Worm (Caenorhabditis elegans) whole organism, L3 larva: Measurements from ENCODE around the gene plc-1.

Experiments
- R02D3.7 ChIP-seq: fragments of 150-350 bp; optimal IDR thresholded peaks from 2 replicates; lab custom pipeline; 2014; ENCODE audit warnings: missing biosample characterization, missing genetic modification characterization
- ZK546.5 ChIP-seq: sonication (generic microtip); optimal IDR thresholded peaks from 2 replicates; lab custom pipeline; 2017; ENCODE audit warnings: missing biosample characterization, missing genetic modification characterization
- ama-1 ChIP-seq: fragments of 150-350 bp; optimal IDR thresholded peaks from 2 replicates; lab custom pipeline; 2018
- ceh-16 ChIP-seq: sonication (generic microtip); optimal IDR thresholded peaks from 2 replicates; lab custom pipeline; 2017; ENCODE audit warnings: missing biosample characterization, missing genetic modification characterization
- ceh-82 ChIP-seq: fragments of 150-350 bp; optimal IDR thresholded peaks from 2 replicates; lab custom pipeline; 2014; ENCODE audit warnings: missing biosample characterization, missing genetic modification characterization
- daf-12 ChIP-seq: fragments of 150-350 bp; optimal IDR thresholded peaks from 2 replicates; lab custom pipeline; 2014; ENCODE audit warnings: missing biosample characterization, missing genetic modification reagents, missing genetic modification characterization
- egl-27 ChIP-seq: sonication (generic microtip); optimal IDR thresholded peaks from 4 replicates; lab custom pipeline; 2017; ENCODE audit warnings: missing biosample characterization, missing genetic modification reagents, missing genetic modification characterization
- egl-5 ChIP-seq: fragments of 150-350 bp; optimal IDR thresholded peaks from 2 replicates; lab custom pipeline; 2017; ENCODE audit warnings: missing biosample characterization, missing genetic modification reagents, missing genetic modification characterization, inconsistent platforms
- elt-2 ChIP-seq: sonication (generic microtip); optimal IDR thresholded peaks from 2 replicates; lab custom pipeline; 2016; ENCODE audit warnings: missing genetic modification reagents, mild to moderate bottlenecking, missing genetic modification characterization, missing compliant biosample characterization
- eor-1 ChIP-seq, 2 experiments: fragments of 150-350 bp; optimal IDR thresholded peaks; 2 replicates each; lab custom pipeline; 2014 to 2018; ENCODE audit warnings: missing biosample characterization in 2 of 2, missing genetic modification characterization in 2 of 2
- fkh-10 ChIP-seq: sonication (generic microtip); optimal IDR thresholded peaks from 2 replicates; lab custom pipeline; 2017; ENCODE audit warnings: missing biosample characterization, missing genetic modification reagents, missing genetic modification characterization
- fos-1 ChIP-seq: fragments of 150-350 bp; optimal IDR thresholded peaks from 2 replicates; lab custom pipeline; 2014; ENCODE audit warnings: missing biosample characterization, missing genetic modification characterization
- hmg-11 ChIP-seq: sonication (generic microtip); optimal IDR thresholded peaks from 2 replicates; lab custom pipeline; 2016; ENCODE audit warnings: missing genetic modification characterization, missing compliant biosample characterization
- jun-1 ChIP-seq: fragments of 150-350 bp; optimal IDR thresholded peaks from 2 replicates; lab custom pipeline; 2014; ENCODE audit warnings: missing biosample characterization, missing genetic modification reagents, missing genetic modification characterization
- lin-15B ChIP-seq: fragments of 150-350 bp; optimal IDR thresholded peaks from 2 replicates; lab custom pipeline; 2014; ENCODE audit warnings: missing biosample characterization, missing genetic modification characterization
- lsy-12 ChIP-seq: sonication (generic microtip); optimal IDR thresholded peaks from 2 replicates; lab custom pipeline; 2016; ENCODE audit warnings: mild to moderate bottlenecking, missing genetic modification characterization, missing compliant biosample characterization
- mml-1 ChIP-seq: fragments of 150-350 bp; sonication (generic microtip); optimal IDR thresholded peaks from 3 replicates; lab custom pipeline; 2014; ENCODE audit warnings: missing biosample characterization, missing genetic modification characterization
- nfya-1 ChIP-seq: sonication (generic microtip); optimal IDR thresholded peaks from 2 replicates; lab custom pipeline; 2017; ENCODE audit warnings: missing genetic modification characterization, mild to moderate bottlenecking, missing compliant biosample characterization, antibody characterized with exemption, moderate library complexity; ENCODE audit not compliant: insufficient read depth
- nhr-11 ChIP-seq: fragments of 150-350 bp; optimal IDR thresholded peaks from 2 replicates; lab custom pipeline; 2014; ENCODE audit warnings: missing biosample characterization, missing genetic modification characterization
- nhr-12 ChIP-seq: fragments of 150-350 bp; optimal IDR thresholded peaks from 2 replicates; lab custom pipeline; 2014; ENCODE audit warnings: missing biosample characterization, missing genetic modification characterization
- nhr-23 ChIP-seq: fragments of 150-350 bp; optimal IDR thresholded peaks from 2 replicates; lab custom pipeline; 2014; ENCODE audit warnings: missing biosample characterization, missing genetic modification reagents, missing genetic modification characterization
- nhr-25 ChIP-seq: sonication (generic microtip); optimal IDR thresholded peaks from 2 replicates; lab custom pipeline; 2017; ENCODE audit warnings: missing biosample characterization, missing genetic modification characterization
- nhr-28 ChIP-seq: fragments of 150-350 bp; optimal IDR thresholded peaks from 2 replicates; lab custom pipeline; 2014; ENCODE audit warnings: missing biosample characterization, missing genetic modification characterization
- nhr-43 ChIP-seq: sonication (generic microtip); optimal IDR thresholded peaks from 2 replicates; lab custom pipeline; 2016; ENCODE audit warnings: mild to moderate bottlenecking, missing genetic modification characterization, missing compliant biosample characterization; ENCODE audit not compliant: poor library complexity, severe bottlenecking
- nhr-67 ChIP-seq: fragments of 150-350 bp; optimal IDR thresholded peaks from 2 replicates; lab custom pipeline; 2014; ENCODE audit warnings: missing biosample characterization, missing genetic modification characterization
- nhr-76 ChIP-seq: fragments of 150-350 bp; sonication (generic microtip); optimal IDR thresholded peaks from 5 replicates; lab custom pipeline; 2014; ENCODE audit warnings: missing biosample characterization, missing genetic modification characterization
- pha-4 ChIP-seq: fragments of 150-350 bp; optimal IDR thresholded peaks from 2 replicates; lab custom pipeline; 2014; ENCODE audit warnings: missing biosample characterization, missing genetic modification reagents, missing genetic modification characterization
- sea-2 ChIP-seq: fragments of 150-350 bp; sonication (generic microtip); optimal IDR thresholded peaks from 4 replicates; lab custom pipeline; 2014; ENCODE audit warnings: missing biosample characterization, missing genetic modification reagents, missing genetic modification characterization
- snpc-4 ChIP-seq: fragments of 150-350 bp; optimal IDR thresholded peaks from 2 replicates; lab custom pipeline; 2014; ENCODE audit warnings: missing biosample characterization, missing genetic modification characterization
- tbx-2 ChIP-seq: sonication (generic microtip); optimal IDR thresholded peaks from 2 replicates; lab custom pipeline; 2016; ENCODE audit warnings: mild to moderate bottlenecking, missing genetic modification characterization, missing compliant biosample characterization
- unc-62 ChIP-seq: fragments of 150-350 bp; sonication (generic microtip); optimal IDR thresholded peaks from 4 replicates; lab custom pipeline; 2014; ENCODE audit warnings: missing biosample characterization, missing genetic modification reagents, missing genetic modification characterization
- zag-1 ChIP-seq: fragments of 150-350 bp; optimal IDR thresholded peaks from 2 replicates; lab custom pipeline; 2014; ENCODE audit warnings: missing biosample characterization, missing genetic modification characterization
- ztf-11 ChIP-seq: fragments of 150-350 bp; optimal IDR thresholded peaks from 2 replicates; lab custom pipeline; 2014; ENCODE audit warnings: missing biosample characterization, missing genetic modification characterization

The plc-1 gene

ce11 chrX:10846898-10847297 lies 8.4 kb upstream of the plc-1 start:
- TF ChIP-seq pha-4 (tag; lab: Kevin White, UChicago) = no peak
- no peak for TF ChIP-seq ceh-16 (tag; lab: Kevin White, UChicago)
- no peak for TF ChIP-seq eor-1 (tag; optimal IDR thresholded peaks at IDR 0.05; lab: Kevin White, UChicago)
- TF ChIP-seq tbx-2 = no peak
- TF ChIP-seq nhr-23 (tag; lab: Kevin White, UChicago) = no peak
- no peak for TF ChIP-seq hmg-11 (tag; lab: Kevin White, UChicago)
- TF ChIP-seq nhr-12 (tag; lab: Kevin White, UChicago) = no peak
- TF ChIP-seq nhr-11 = no peak
- TF ChIP-seq sea-2 (GFP tag; lab: Kevin White, UChicago) = no peak
- TF ChIP-seq mml-1 (tag; lab: Kevin White, UChicago) = no peak
- no peak for TF ChIP-seq nhr-25
- TF ChIP-seq egl-27 = no peak

- TF ChIP-seq fkh-10 = no peak
- no peak for TF ChIP-seq hmg-11 (tag; lab: Kevin White, UChicago)
- TF ChIP-seq R02D3.7 (tag; lab: Kevin White, UChicago) = no peak
- no peak for TF ChIP-seq nhr-76 (tag; lab: Kevin White, UChicago)
- no peak for TF ChIP-seq nhr-28 (tag; lab: Kevin White, UChicago)
- TF ChIP-seq nhr-67 (tag; lab: Kevin White, UChicago) = no peak
- no peak for TF ChIP-seq lsy-12 (tag; lab: Kevin White, UChicago)
- no peak for TF ChIP-seq nhr-43 (tag; lab: Kevin White, UChicago)
- TF ChIP-seq nhr-23 (tag; lab: Kevin White, UChicago) = no peak
Measured at ce11 chrX:10844602-10845354, 6.3 kb upstream of the plc-1 start, which contains the start of gene C05A9.2. Gene C05A9.2, minus strand, starts transcription at chrX:10844674.

DNA sequence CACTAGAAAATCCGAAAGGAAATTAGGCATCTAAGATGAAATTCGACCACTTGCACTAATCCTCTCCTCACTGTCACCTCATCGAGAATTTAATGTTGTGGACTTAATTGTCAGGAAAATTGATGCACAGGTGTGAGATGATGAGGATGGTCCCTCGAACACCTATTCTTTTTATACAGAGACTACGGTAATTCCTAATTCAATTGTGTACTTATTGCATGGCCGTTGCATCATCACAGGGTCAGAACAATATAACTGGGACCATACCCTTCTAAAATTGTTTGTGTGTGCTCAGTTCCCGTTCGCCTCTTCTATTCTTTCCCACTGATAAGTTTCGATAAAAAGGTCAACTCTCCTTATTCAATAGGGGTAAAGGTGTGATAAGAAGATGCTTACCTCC lies 5.7 kb upstream of the plc-1 start:
- TF ChIP-seq ceh-16 (tag; lab: Kevin White, UChicago) = no peak
- TF ChIP-seq fos-1 (tag; lab: Kevin White, UChicago) = no peak
- TF ChIP-seq elt-2 (tag; lab: Kevin White, UChicago) = peak; percentile 17
- no peak for TF ChIP-seq ZK546.5 (tag; lab: Kevin White, UChicago)

ce11 chrX:10837609-10838008 lies 841 bp downstream of the plc-1 start:
- TF ChIP-seq nhr-23 (tag; lab: Kevin White, UChicago) (no peak), lin-15B (tag; lab: Kevin White, UChicago) (no peak), ama-1 (lab: Kevin White, UChicago) (no peak), unc-62 (GFP tag; lab: Kevin White, UChicago) (no peak), egl-5 (no peak), ceh-16 (tag; lab: Kevin White, UChicago) (no peak), zag-1 (no peak), mml-1 (tag; lab: Kevin White, UChicago) (no peak), ztf-11 (tag; lab: Kevin White, UChicago) (no peak), tbx-2 (no peak), daf-12 (tag; lab: Kevin White, UChicago) (no peak)

ce11 chrX:10834568-10834967 lies 3.9 kb downstream of the plc-1 start:
- no peak for TF ChIP-seq jun-1 (tag; lab: Kevin White, UChicago)
- TF ChIP-seq snpc-4 (tag; lab: Kevin White, UChicago) = no peak
- TF ChIP-seq fos-1 (tag; lab: Kevin White, UChicago) = no peak
- TF ChIP-seq daf-12 (tag; lab: Kevin White, UChicago) = no peak
- TF ChIP-seq nfya-1 (tag; lab: Kevin White, UChicago) = no peak

DNA sequence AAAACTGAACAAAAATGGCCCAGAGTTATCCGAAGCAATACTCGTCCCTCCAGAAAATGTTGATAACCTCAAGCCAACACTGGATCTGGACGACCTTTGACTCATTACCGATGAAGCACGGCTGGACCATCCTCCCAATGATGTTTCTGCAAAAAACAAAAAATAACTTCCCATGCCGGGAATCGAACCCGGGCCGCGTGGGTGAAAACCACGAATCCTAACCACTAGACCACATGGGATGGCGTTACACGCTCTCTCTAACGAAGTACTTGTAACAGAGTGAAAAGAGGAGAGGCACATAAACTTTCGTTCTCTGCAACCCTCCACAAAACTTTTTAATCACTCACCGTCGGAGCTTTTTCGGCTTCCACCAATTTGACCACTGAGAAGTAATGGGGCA lies 17.3 kb downstream of the plc-1 start:
- TF ChIP-seq tbx-2 (peak; percentile 36), elt-2 (tag; lab: Kevin White, UChicago) (peak; percentile 29), ceh-82 (peak; percentile 12), zag-1 (no peak), lsy-12 (tag; lab: Kevin White, UChicago) (peak; percentile 67), nhr-25 (no peak), nhr-28 (tag; lab: Kevin White, UChicago) (no peak), eor-1 (tag; optimal IDR thresholded peaks at IDR 0.05; lab: Kevin White, UChicago) (no peak), hmg-11 (tag; lab: Kevin White, UChicago) (peak; percentile 45), nhr-11 (peak; percentile 19), egl-27 (peak; percentile 2)
- TF ChIP-seq, all 47 proteins: peak for 7
